Fruit fly (Drosophila melanogaster): ENCODE measurements around the gene Rbp9.

- TF ChIP-seq CG4360 (GFP tag; IDR thresholded peaks at IDR 0.05) (no peak), Side (GFP tag; optimal IDR thresholded peaks at IDR 0.05) (no peak), CG4404 (GFP tag; IDR thresholded peaks at IDR 0.05) (no peak), insv (GFP tag; optimal IDR thresholded peaks at IDR 0.05) (no peak), CG8290 (GFP tag; optimal IDR thresholded peaks at IDR 0.05) (no peak), CG8290 (tag; optimal IDR thresholded peaks at IDR 0.05) (no peak), tgo (GFP tag; IDR thresholded peaks at IDR 0.05) (no peak), CG6813 (GFP tag; optimal IDR thresholded peaks at IDR 0.05) (no peak), wor (GFP tag; IDR thresholded peaks at IDR 0.05) (no peak), Fer2 (tag; optimal IDR thresholded peaks at IDR 0.05) (no peak), ash1 (GFP tag; optimal IDR thresholded peaks at IDR 0.05) (no peak), CG11093 (GFP tag; IDR thresholded peaks at IDR 0.05) (no peak)
Measured at dm6 chr2L:3009438-3009837, 54.9 kb downstream of the Rbp9 start.

All from whole organism, embryonic.